Fruit fly (Drosophila melanogaster) Kc167 (cell line): ENCODE results near the gene Ser12.

Source experiments
- Myc ChIP-seq: fragments of >200 bp; optimal IDR thresholded peaks from 2 replicates; lab custom pipeline; 2017; ENCODE audit warnings: missing external identifiers
- Sin3A ChIP-seq: fragments of >200 bp; optimal IDR thresholded peaks from 2 replicates; lab custom pipeline; 2018; ENCODE audit warnings: missing external identifiers
- h ChIP-seq: fragments of >200 bp; optimal IDR thresholded peaks from 3 replicates; lab custom pipeline; 2018; ENCODE audit warnings: missing external identifiers
- insv ChIP-seq: fragments of >200 bp; optimal IDR thresholded peaks from 3 replicates; lab custom pipeline; 2018; ENCODE audit warnings: missing external identifiers
- psq ChIP-seq: fragments of >200 bp; optimal IDR thresholded peaks from 2 replicates; lab custom pipeline; 2017; ENCODE audit warnings: missing external identifiers
- ttk ChIP-seq: sonication (Bioruptor generic); optimal IDR thresholded peaks from 2 replicates; lab custom pipeline; 2017; ENCODE audit warnings: missing external identifiers

Ser12 gene

DNA sequence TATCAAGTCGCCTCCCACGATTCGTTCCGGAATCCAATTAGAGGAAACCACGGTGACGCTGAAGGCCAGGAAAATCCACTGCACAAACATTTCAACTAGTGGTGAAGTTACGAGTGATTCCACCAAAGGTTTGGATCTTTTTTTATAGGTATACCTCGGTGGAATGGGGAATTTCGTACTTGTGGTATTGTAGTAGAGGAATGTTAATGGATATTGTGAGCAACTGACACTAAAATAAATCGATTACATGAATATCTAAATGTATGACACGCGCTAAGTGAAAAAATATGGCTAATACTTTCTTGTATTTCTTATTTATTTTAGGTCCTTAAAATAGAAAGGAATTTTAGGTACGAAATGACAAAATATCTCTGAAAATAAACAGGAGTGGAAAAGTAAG lies 1.2 kb upstream of the Ser12 start, which contains the start of gene CG17239:
TSS of gene CG17239 (minus strand) at position 101 of the 400 bp plus-strand sequence.
- no peak for TF ChIP-seq h (lab: Kevin White, UChicago)
- no peak for TF ChIP-seq insv (lab: Kevin White, UChicago)
- TF ChIP-seq Myc (lab: Kevin White, UChicago), result no peak
- TF ChIP-seq psq (lab: Kevin White, UChicago), result no peak
- TF ChIP-seq Sin3A (lab: Kevin White, UChicago), result no peak
- TF ChIP-seq ttk, result no peak

- TF ChIP-seq psq (lab: Kevin White, UChicago), result no peak
- no peak for TF ChIP-seq Myc (lab: Kevin White, UChicago)
- no peak for TF ChIP-seq Sin3A (lab: Kevin White, UChicago)
- no peak for TF ChIP-seq insv (lab: Kevin White, UChicago)
- no peak for TF ChIP-seq ttk
- TF ChIP-seq h (lab: Kevin White, UChicago), result no peak
Measured at dm6 chr2L:2249578-2249977, 1.5 kb downstream of the Ser12 start.

DNA sequence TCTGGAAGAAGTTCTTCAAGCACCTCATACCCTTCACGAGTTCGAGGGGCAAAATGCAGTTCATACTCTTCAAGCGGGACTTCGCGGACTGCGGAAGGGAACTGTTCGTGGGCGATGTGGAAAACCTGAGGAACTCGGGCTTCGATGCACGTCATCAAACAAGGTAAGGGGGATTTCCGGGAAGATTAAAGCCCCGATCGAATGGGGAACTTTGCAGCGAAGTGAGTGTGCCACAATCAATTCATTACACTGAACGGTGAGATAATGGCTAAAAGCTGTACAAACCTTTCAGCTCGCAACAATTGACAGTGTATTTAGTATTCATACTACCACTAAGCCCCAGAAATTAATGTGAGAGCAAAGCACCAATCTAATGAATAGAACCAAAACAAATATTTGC lies 8.3 kb downstream of the Ser12 start:
- TF ChIP-seq h (lab: Kevin White, UChicago) (no peak), Myc (lab: Kevin White, UChicago) (no peak), psq (lab: Kevin White, UChicago) (no peak), Sin3A (lab: Kevin White, UChicago) (no peak)

- TF ChIP-seq insv (lab: Kevin White, UChicago), result no peak
- no peak for TF ChIP-seq ttk
- no peak for TF ChIP-seq h (lab: Kevin White, UChicago)
Measured at dm6 chr2L:2242139-2242538, 8.9 kb downstream of the Ser12 start, which contains the start of gene CG4267. TSS of gene CG4267 (plus strand) at chr2L:2242378.

- TF ChIP-seq psq (lab: Kevin White, UChicago) (no peak), h (lab: Kevin White, UChicago) (no peak), Sin3A (lab: Kevin White, UChicago) (no peak), Myc (lab: Kevin White, UChicago) (no peak), insv (lab: Kevin White, UChicago) (no peak), ttk (no peak)
Measured at dm6 chr2L:2240493-2240892, 10.6 kb downstream of the Ser12 start, which contains the start of gene Tengl1. TSS of gene Tengl1 (minus strand) at chr2L:2240593.

DNA sequence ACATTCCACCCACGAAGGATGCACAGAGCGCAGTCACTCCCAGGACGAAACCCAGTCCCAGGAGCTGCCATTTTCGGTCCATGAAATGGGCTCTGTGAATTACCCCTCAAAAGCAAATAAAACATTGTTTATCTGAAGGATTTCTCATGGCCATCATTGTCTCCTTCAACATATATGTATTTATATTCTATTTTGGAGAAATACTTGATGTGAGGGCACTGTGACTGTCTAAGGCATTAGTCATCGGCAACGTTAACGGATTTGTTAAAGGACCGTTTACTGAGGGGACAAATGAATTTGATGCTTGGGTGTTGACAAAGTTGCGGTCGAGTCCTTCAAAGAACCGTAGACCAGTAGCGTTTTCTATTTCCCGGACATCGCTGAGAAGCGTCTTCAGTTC lies 11.8 kb downstream of the Ser12 start, which contains the start of gene Tengl2:
TSS of gene Tengl2 (minus strand) at position 101 of the 400 bp plus-strand sequence.
- no peak for TF ChIP-seq insv (lab: Kevin White, UChicago)
- no peak for TF ChIP-seq Myc (lab: Kevin White, UChicago)
- no peak for TF ChIP-seq ttk

dm6 chr2L:2238151-2238550 lies 12.9 kb downstream of the Ser12 start, which contains the start of gene Tengl3:
TSS of gene Tengl3 (minus strand) at chr2L:2238251.
- no peak for TF ChIP-seq h (lab: Kevin White, UChicago)
- no peak for TF ChIP-seq Sin3A (lab: Kevin White, UChicago)

- TF ChIP-seq psq (lab: Kevin White, UChicago), result peak; percentile 28
- TF ChIP-seq Myc (lab: Kevin White, UChicago), result no peak
- TF ChIP-seq ttk, result no peak
Measured at dm6 chr2L:2236722-2237121, 14.4 kb downstream of the Ser12 start, which contains the start of gene Sec24CD. TSS of gene Sec24CD (minus strand) at chr2L:2236844.

DNA sequence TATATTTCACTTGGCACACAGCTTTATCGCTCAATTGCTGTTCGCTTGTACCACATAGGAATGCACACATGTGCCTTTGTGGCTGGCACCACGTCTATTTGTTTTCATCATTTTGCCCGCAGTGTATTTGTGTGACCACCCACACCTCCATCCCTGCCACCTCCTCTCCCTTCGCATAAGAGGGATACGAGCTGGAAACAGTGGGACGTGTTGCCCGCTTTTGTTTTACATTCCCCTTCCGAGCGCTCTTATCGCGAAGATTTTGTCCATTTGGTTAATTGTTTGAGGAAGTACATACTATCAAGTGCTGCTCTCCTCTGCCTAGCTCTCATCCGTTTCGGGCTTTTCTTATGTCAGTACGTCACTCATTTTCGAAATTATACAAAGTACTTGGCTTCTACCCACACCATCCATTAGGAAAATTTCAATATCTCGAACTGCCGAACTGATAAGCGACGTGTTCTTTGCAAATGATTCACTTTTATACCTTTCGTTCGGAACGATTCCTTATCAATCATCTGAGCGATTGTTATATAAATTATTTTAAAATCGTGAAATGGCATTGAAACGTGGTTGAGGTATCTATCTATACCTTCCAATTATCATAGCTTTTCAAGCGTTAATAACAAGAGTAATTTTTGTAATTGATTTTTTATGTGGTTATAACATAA lies 22.8 kb downstream of the Ser12 start:
- TF ChIP-seq ttk, result no peak
- TF ChIP-seq psq (lab: Kevin White, UChicago), result no peak
- no peak for TF ChIP-seq h (lab: Kevin White, UChicago)
- no peak for TF ChIP-seq Myc (lab: Kevin White, UChicago)
- TF ChIP-seq insv (lab: Kevin White, UChicago), result no peak
- no peak for TF ChIP-seq Sin3A (lab: Kevin White, UChicago)

DNA sequence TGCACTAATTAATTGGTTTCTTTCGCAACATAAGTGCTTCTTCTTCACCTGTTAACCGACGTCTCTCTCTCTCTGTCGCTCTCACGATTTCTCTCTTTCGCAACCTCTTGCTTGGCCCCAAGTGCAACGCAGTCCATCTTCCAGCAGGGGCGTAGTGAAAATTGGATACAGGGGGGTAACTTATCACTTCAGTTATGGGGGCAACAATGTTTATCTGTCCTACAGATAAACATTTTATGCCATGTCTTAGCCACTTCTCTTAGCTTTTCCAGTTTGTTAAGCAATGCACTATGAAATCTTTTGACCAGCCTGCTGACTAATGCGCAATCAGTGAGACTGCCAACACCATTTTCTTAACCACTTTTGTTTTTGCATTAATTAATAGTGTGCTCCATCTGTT lies 23.8 kb downstream of the Ser12 start:
- no peak for TF ChIP-seq Sin3A (lab: Kevin White, UChicago)
- TF ChIP-seq psq (lab: Kevin White, UChicago), result no peak
- no peak for TF ChIP-seq insv (lab: Kevin White, UChicago)
- no peak for TF ChIP-seq ttk
- TF ChIP-seq h (lab: Kevin White, UChicago), result no peak
- TF ChIP-seq Myc (lab: Kevin White, UChicago), result no peak

DNA sequence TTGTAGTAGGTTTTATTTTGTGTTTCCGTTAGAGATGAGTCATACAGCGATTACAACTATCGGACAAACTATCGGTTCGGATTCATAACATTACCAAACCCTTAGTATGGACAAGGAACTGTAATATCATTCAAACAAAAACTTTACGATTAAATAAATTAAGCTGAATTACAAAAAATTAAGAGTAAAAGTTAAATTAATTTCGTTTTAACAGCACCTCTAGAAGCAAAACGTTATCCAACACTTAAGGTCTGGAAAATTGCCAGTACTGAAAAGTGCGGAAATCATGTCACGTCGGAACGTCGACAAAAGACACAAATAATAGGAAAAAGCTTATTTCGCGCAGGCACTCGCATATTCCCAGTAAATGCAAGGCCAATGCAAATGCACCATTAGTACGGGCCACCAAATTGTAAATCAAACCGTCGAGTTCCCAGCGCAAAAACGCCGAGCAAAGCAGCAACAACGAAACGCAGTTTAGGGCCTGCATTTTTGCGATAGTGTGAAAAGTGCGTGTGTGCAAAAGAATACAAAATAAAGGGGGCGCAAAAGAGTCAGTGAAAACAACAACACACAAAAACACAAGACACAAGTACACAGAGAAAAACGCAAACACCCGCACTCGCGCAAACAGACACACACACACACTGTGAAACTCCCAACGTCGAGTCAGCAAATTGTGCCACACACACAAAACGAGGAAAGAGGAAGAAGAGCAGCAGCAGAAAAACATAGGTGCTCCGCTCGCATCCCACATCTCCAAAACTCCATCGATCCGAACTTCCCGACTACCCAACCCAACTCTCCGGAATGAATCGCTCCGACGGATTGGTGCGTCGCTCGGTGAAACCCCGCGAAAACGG lies 24.6 kb downstream of the Ser12 start, which contains the start of the genes CG15387 and sau:
TSS of gene CG15387 (minus strand) at position 36 of the 863 bp plus-strand sequence.
TSS of gene sau (plus strand) at position 84 of the 863 bp plus-strand sequence.
- TF ChIP-seq Myc (lab: Kevin White, UChicago), result no peak
- TF ChIP-seq insv (lab: Kevin White, UChicago), result no peak
- no peak for TF ChIP-seq Sin3A (lab: Kevin White, UChicago)
- TF ChIP-seq ttk, result no peak

DNA sequence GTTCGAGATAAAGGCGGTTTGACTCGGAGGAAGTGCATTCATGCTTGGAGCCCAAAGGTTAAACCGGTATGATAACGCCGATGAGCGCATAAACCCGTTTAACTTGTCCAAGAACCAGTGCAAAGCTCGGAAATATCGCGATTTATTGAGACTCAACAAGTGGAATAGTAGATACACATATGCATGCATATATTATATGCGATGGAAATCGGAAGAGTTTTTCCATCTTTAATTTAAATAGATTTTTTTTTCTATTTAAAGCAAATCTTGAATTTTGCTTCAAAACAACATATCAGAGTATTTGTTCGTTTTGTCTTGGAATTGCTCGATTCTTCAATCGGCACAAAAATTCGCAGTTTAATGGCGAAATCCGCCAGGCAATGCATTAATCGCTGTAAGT lies 28.7 kb downstream of the Ser12 start:
- TF ChIP-seq ttk (no peak), insv (lab: Kevin White, UChicago) (no peak), Myc (lab: Kevin White, UChicago) (no peak), Sin3A (lab: Kevin White, UChicago) (no peak), h (lab: Kevin White, UChicago) (no peak), psq (lab: Kevin White, UChicago) (no peak)
